Worm (Caenorhabditis elegans): Measurements from ENCODE around the gene C55A6.1.

Gene C55A6.1

DNA sequence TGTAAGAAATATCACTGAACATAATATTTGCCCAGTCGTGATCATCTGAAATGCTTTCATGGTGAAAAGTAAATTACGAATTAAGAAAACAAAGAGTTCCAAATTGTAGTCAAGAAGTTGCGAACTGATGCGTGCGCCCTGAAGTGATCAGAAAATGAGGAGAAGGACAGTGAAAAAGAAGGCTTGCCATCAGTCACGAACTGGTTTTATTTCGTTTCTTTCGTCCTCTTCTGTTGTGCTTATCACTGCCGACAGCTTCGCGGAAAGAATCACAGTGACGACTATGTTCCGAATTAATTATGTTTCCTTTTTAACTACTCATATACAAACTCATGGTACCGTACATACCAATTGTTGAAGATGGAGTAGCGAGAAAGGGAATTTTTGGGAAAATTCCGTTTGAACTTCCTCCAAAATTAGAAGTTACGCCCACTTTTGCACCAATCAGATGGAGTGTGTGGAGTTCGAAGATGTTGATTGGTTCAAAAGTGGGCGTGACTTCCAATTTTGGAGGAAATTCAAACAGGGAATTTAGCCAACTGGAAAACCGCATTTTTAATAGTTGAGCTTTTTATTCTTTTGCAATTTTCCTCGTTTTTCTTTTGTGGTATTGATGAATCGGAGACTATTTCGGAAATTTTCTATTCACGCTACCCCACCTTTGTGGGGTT lies 1.6 kb downstream of the C55A6.1 start, which contains the start of gene C55A6.12:
C55A6.12 (minus strand) TSS at position 51 of the 671 bp plus-strand sequence.
- TF ChIP-seq F13C5.2 (tag; optimal IDR thresholded peaks at IDR 0.05) (no peak), scrt-1 (GFP tag; IDR thresholded peaks at IDR 0.05) (no peak), aly-1 (tag; optimal IDR thresholded peaks at IDR 0.05) (no peak), ceh-13 (GFP tag; optimal IDR thresholded peaks at IDR 0.05) (no peak), sea-1 (GFP tag; conservative IDR thresholded peaks at IDR 0.05) (no peak), hnd-1 (tag; optimal IDR thresholded peaks at IDR 0.05) (no peak)

DNA sequence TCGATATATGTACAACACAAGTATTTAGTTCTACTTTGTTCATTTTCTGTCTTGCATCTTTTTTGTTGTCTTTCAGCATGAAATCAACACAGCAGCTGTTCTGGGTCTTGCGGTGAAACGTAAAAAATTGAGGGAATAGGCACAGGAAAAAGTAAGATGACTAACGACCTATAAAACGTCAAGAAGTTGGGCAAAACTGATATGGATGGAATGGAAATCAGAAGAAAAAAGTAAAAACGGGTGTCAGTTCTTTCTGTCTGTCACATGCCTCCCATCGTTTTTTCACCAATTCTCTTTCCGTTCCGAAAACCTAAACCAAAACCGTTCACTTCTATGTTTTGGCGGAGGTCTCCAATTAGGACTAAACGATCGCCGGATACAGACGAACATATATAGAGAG lies 3.8 kb downstream of the C55A6.1 start:
- TF ChIP-seq tbx-11 (GFP tag; IDR thresholded peaks at IDR 0.05) (no peak), F13C5.2 (tag; optimal IDR thresholded peaks at IDR 0.05) (no peak), flt-1 (GFP tag; IDR thresholded peaks at IDR 0.05) (no peak), pes-1 (GFP tag; IDR thresholded peaks at IDR 0.05) (no peak), sea-1 (GFP tag; conservative IDR thresholded peaks at IDR 0.05) (no peak), tra-4 (tag; optimal IDR thresholded peaks at IDR 0.05) (no peak), hnd-1 (tag; optimal IDR thresholded peaks at IDR 0.05) (no peak), hmbx-1 (tag; optimal IDR thresholded peaks at IDR 0.05) (no peak), ama-1 (optimal IDR thresholded peaks at IDR 0.05) (no peak), ets-7 (tag; optimal IDR thresholded peaks at IDR 0.05) (no peak), B0310.2 (tag; optimal IDR thresholded peaks at IDR 0.05) (no peak), ceh-36 (tag; optimal IDR thresholded peaks at IDR 0.05) (no peak)

DNA sequence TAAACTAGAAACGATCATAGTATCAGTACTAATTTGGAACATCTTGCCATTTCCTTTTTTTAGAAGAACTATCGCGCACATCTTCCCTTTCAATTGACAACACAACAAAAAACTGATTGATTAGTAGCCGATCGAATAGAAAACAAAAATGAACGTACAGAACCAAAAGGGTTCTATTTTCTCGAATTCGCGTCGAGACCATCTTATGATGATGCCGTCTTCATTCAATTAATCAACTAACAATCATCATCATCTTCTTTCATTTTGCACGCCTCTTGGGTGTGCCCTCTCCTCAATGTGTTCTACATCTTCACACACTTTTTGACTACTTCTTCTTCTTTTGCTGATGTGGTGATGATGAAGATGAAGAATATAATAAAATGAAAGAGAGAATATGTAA lies 5.0 kb downstream of the C55A6.1 start:
- TF ChIP-seq aly-1 (tag; optimal IDR thresholded peaks at IDR 0.05) (no peak), hnd-1 (tag; optimal IDR thresholded peaks at IDR 0.05) (no peak), pes-1 (GFP tag; IDR thresholded peaks at IDR 0.05) (no peak), sea-1 (GFP tag; conservative IDR thresholded peaks at IDR 0.05) (no peak), tbx-11 (GFP tag; IDR thresholded peaks at IDR 0.05) (no peak), flt-1 (GFP tag; IDR thresholded peaks at IDR 0.05) (no peak)

DNA sequence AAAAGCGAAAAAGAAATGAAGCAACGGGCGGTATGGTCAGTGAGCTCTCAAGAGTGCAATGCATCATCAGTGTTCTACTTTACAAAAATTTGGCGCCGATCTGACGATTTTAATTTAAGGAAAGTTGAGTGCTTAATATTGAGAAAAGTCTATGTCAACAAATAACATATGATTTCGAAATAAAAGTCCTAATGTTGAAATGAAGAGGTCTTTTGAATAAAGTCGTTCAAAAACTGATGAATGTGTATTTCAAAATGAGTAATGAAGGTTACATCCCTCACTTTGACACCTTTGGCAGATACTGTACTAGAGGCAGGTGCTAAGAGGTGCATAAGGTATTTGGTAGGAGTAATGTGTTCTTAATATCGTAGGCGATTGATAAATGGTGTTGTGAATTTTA lies 7.3 kb downstream of the C55A6.1 start:
- TF ChIP-seq aly-1 (tag; optimal IDR thresholded peaks at IDR 0.05) (no peak), ceh-36 (tag; optimal IDR thresholded peaks at IDR 0.05) (no peak), hnd-1 (tag; optimal IDR thresholded peaks at IDR 0.05) (no peak), hmbx-1 (tag; optimal IDR thresholded peaks at IDR 0.05) (no peak), tbx-11 (GFP tag; IDR thresholded peaks at IDR 0.05) (no peak), flt-1 (GFP tag; IDR thresholded peaks at IDR 0.05) (no peak), pes-1 (GFP tag; IDR thresholded peaks at IDR 0.05) (no peak), tra-4 (tag; optimal IDR thresholded peaks at IDR 0.05) (no peak)

DNA sequence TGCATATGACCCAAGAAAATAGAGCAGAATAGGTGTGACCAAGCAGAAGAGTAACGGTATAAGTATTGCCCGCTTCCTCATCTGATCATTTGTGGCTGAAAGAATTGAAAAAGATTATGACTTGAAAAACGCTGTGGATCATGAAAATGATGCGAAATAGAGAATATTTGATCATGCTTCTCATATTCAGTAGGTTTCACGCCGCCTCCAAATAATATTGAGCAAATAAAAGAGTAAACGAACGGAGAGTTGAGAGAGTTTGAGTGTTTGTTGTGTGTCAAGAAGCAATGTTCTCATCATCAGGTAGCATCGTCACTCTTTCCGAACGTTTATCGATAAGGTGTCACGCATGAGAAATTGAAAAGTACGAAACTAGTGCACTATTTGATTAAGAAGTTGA lies 8.5 kb downstream of the C55A6.1 start, which contains the start of gene htrl-1:
htrl-1 (minus strand) TSS at position 101 of the 400 bp plus-strand sequence.
- TF ChIP-seq ceh-36 (tag; optimal IDR thresholded peaks at IDR 0.05) (no peak), F13C5.2 (tag; optimal IDR thresholded peaks at IDR 0.05) (no peak), ama-1 (optimal IDR thresholded peaks at IDR 0.05) (no peak), tbx-37 (GFP tag; conservative IDR thresholded peaks at IDR 0.05) (no peak), tbx-11 (GFP tag; IDR thresholded peaks at IDR 0.05) (no peak), B0310.2 (tag; optimal IDR thresholded peaks at IDR 0.05) (no peak), scrt-1 (GFP tag; IDR thresholded peaks at IDR 0.05) (no peak), sea-1 (GFP tag; conservative IDR thresholded peaks at IDR 0.05) (no peak), hmbx-1 (tag; optimal IDR thresholded peaks at IDR 0.05) (no peak), hmg-4 (GFP tag; optimal IDR thresholded peaks at IDR 0.05) (no peak), hnd-1 (tag; optimal IDR thresholded peaks at IDR 0.05) (no peak), ets-7 (tag; optimal IDR thresholded peaks at IDR 0.05) (no peak)

DNA sequence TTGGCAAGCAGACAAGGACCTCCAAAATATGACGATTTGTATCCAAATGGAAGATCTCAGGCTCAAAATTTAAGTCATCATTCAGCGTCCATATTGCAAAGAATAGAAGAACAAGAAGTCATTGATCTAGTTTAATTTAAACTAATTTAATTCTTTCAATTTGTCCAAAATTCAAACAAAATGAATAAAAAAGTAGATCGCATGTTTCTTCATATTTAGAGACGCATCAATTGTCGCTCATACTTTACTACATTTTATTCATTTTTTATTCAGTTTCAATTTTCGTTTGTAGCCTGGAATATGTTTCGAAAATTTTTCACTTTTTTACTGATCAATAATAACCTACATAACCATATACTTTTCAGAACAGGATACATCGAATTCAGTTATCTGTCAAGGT lies 12.3 kb downstream of the C55A6.1 start, which contains the start of gene T11F9.21:
T11F9.21 (plus strand) TSS at position 301 of the 400 bp plus-strand sequence.
- TF ChIP-seq tbx-37 (GFP tag; conservative IDR thresholded peaks at IDR 0.05) (no peak), scrt-1 (GFP tag; IDR thresholded peaks at IDR 0.05) (no peak), flt-1 (GFP tag; IDR thresholded peaks at IDR 0.05) (no peak), sea-1 (GFP tag; conservative IDR thresholded peaks at IDR 0.05) (no peak), ceh-13 (GFP tag; optimal IDR thresholded peaks at IDR 0.05) (no peak), ceh-36 (tag; optimal IDR thresholded peaks at IDR 0.05) (no peak), hmg-4 (GFP tag; optimal IDR thresholded peaks at IDR 0.05) (no peak), aly-1 (tag; optimal IDR thresholded peaks at IDR 0.05) (no peak), pes-1 (GFP tag; IDR thresholded peaks at IDR 0.05) (no peak), hnd-1 (tag; optimal IDR thresholded peaks at IDR 0.05) (no peak), ama-1 (optimal IDR thresholded peaks at IDR 0.05) (no peak), tra-4 (tag; optimal IDR thresholded peaks at IDR 0.05) (no peak), hmbx-1 (tag; optimal IDR thresholded peaks at IDR 0.05) (no peak), F13C5.2 (tag; optimal IDR thresholded peaks at IDR 0.05) (no peak)

DNA sequence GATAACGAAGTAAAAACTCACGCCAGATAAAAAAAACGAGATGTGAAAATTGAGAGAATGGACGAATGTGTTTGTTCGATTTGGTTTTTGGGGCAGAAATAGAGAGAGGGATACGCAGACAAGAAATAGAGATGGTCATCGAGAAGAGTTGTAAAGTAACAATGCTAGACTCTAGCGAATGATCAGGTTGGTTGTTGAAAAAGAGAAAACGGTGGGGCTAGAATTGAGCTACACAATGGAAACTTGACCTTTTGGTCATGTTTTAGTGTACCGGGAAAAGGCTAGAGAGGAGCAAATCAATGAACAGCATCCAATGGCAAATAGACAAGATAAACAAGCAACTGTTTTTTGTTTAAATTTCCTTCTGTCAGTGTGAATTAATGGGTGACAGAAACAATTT lies 14.4 kb downstream of the C55A6.1 start, which contains the start of gene dhs-19:
dhs-19 (minus strand) TSS at position 101 of the 400 bp plus-strand sequence.
- TF ChIP-seq ets-7 (tag; optimal IDR thresholded peaks at IDR 0.05) (no peak), F13C5.2 (tag; optimal IDR thresholded peaks at IDR 0.05) (no peak), hmbx-1 (tag; optimal IDR thresholded peaks at IDR 0.05) (no peak), aly-1 (tag; optimal IDR thresholded peaks at IDR 0.05) (no peak), ceh-36 (tag; optimal IDR thresholded peaks at IDR 0.05) (no peak), tbx-11 (GFP tag; IDR thresholded peaks at IDR 0.05) (no peak), ama-1 (optimal IDR thresholded peaks at IDR 0.05) (no peak), hnd-1 (tag; optimal IDR thresholded peaks at IDR 0.05) (no peak), tra-4 (tag; optimal IDR thresholded peaks at IDR 0.05) (no peak), scrt-1 (GFP tag; IDR thresholded peaks at IDR 0.05) (no peak), hmg-4 (GFP tag; optimal IDR thresholded peaks at IDR 0.05) (no peak), tbx-37 (GFP tag; conservative IDR thresholded peaks at IDR 0.05) (no peak)

DNA sequence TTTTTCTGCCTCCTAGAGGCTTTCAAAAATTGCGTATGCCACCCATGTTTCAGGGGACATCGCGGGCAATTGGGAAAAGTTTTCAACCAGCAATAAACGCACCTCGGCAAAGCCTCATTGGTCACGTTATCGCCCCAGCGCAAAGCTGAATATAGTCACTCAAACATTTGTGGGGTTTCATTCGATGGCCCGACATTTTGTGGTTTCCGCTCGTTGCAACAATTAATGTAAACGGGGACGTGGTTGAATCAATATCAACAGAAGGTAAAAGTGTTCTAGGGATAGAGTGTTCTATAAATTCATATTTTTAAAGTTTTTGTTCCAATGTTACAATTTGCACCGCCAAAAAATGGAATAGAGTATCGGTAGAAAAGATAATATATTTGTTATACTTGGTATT lies 16.5 kb downstream of the C55A6.1 start:
- TF ChIP-seq ceh-13 (GFP tag; optimal IDR thresholded peaks at IDR 0.05), result no peak
- TF ChIP-seq tbx-11 (GFP tag; IDR thresholded peaks at IDR 0.05), result no peak
- TF ChIP-seq hnd-1 (tag; optimal IDR thresholded peaks at IDR 0.05), result no peak
- TF ChIP-seq pes-1 (GFP tag; IDR thresholded peaks at IDR 0.05), result no peak
- TF ChIP-seq tra-4 (tag; optimal IDR thresholded peaks at IDR 0.05), result no peak
- no peak for TF ChIP-seq ceh-36 (tag; optimal IDR thresholded peaks at IDR 0.05)
- TF ChIP-seq ama-1 (optimal IDR thresholded peaks at IDR 0.05), result no peak
- no peak for TF ChIP-seq hmbx-1 (tag; optimal IDR thresholded peaks at IDR 0.05)
- TF ChIP-seq F13C5.2 (tag; optimal IDR thresholded peaks at IDR 0.05), result no peak
- no peak for TF ChIP-seq aly-1 (tag; optimal IDR thresholded peaks at IDR 0.05)
- no peak for TF ChIP-seq scrt-1 (GFP tag; IDR thresholded peaks at IDR 0.05)
- no peak for TF ChIP-seq ets-7 (tag; optimal IDR thresholded peaks at IDR 0.05)
- no peak for TF ChIP-seq B0310.2 (tag; optimal IDR thresholded peaks at IDR 0.05)
- no peak for TF ChIP-seq tbx-37 (GFP tag; conservative IDR thresholded peaks at IDR 0.05)
- TF ChIP-seq hmg-4 (GFP tag; optimal IDR thresholded peaks at IDR 0.05), result no peak
- no peak for TF ChIP-seq flt-1 (GFP tag; IDR thresholded peaks at IDR 0.05)
- TF ChIP-seq sea-1 (GFP tag; conservative IDR thresholded peaks at IDR 0.05), result no peak
